Worm (Caenorhabditis elegans): ENCODE data around the gene T16G1.7.

The T16G1.7 gene

ce11 chrV:12901301-12901700, 33.6 kb downstream of the T16G1.7 start:
- TF ChIP-seq unc-62 (GFP tag; optimal IDR thresholded peaks at IDR 0.05) = no peak

ce11 chrV:12898583-12899232, 36.2 kb downstream of the T16G1.7 start:
- no peak for TF ChIP-seq unc-62 (GFP tag; optimal IDR thresholded peaks at IDR 0.05)

- TF ChIP-seq unc-62 (GFP tag; optimal IDR thresholded peaks at IDR 0.05) = no peak
These were observed 37.6 kb downstream of the T16G1.7 start for ce11 chrV:12897338-12897737.

- no peak for TF ChIP-seq unc-62 (GFP tag; optimal IDR thresholded peaks at IDR 0.05)
These were observed 38.1 kb downstream of the T16G1.7 start for ce11 chrV:12896850-12897249.

- no peak for TF ChIP-seq unc-62 (GFP tag; optimal IDR thresholded peaks at IDR 0.05)
These were observed 39.1 kb downstream of the T16G1.7 start, which contains the start of gene ttbk-7 for ce11 chrV:12895772-12896171. ttbk-7 (minus strand) TSS chrV:12895872.

ce11 chrV:12885860-12886259, 49.1 kb downstream of the T16G1.7 start, which contains the start of gene glb-24:
glb-24 (minus strand) TSS chrV:12885960.
- no peak for TF ChIP-seq unc-62 (GFP tag; optimal IDR thresholded peaks at IDR 0.05)
